Worm (Caenorhabditis elegans) whole organism, midembryonic: ENCODE measurements around the gene Y37D8A.5.

Source experiments
- T22C8.4 ChIP-seq: fragments of 200-800 bp; sonication (Bioruptor generic); IDR thresholded peaks from 2 replicates; pipeline ENCODE4 v1.3.6; 2022; ENCODE audit warnings: missing genetic modification characterization, missing compliant biosample characterization
- cog-1 ChIP-seq: sonication (generic microtip); optimal IDR thresholded peaks from 2 replicates; lab custom pipeline; 2016; ENCODE audit warnings: missing genetic modification characterization, missing compliant biosample characterization
- flt-1 ChIP-seq: fragments of 200-800 bp; sonication (Bioruptor generic); IDR thresholded peaks from 2 replicates; pipeline ENCODE4 v1.3.6; 2022; ENCODE audit warnings: missing genetic modification characterization, missing compliant biosample characterization
- klf-2 ChIP-seq: fragments of 200-800 bp; sonication (Bioruptor generic); conservative IDR thresholded peaks from 2 replicates; pipeline ENCODE4 v1.3.6; 2022; ENCODE audit warnings: missing genetic modification reagents, missing genetic modification characterization, missing compliant biosample characterization
- ref-1 ChIP-seq: fragments of 200-800 bp; sonication (Bioruptor generic); conservative IDR thresholded peaks from 2 replicates; pipeline ENCODE4 v1.3.6; 2022; ENCODE audit warnings: missing genetic modification reagents, missing genetic modification characterization, missing compliant biosample characterization
- tab-1 ChIP-seq: fragments of 200-800 bp; sonication (Bioruptor generic); IDR thresholded peaks from 2 replicates; pipeline ENCODE4 v1.3.6; 2022; ENCODE audit warnings: missing genetic modification characterization, missing compliant biosample characterization
- ztf-23 ChIP-seq: fragments of 200-800 bp; sonication (Bioruptor generic); IDR thresholded peaks from 2 replicates; pipeline ENCODE4 v1.3.6; 2022; ENCODE audit warnings: missing genetic modification reagents, missing genetic modification characterization, missing compliant biosample characterization

ce11 chrIII:12841328-12841727, 14.0 kb downstream of the Y37D8A.5 start:
- TF ChIP-seq T22C8.4 (GFP tag; lab: Robert Waterston, UW) (no peak), tab-1 (GFP tag; lab: Robert Waterston, UW) (no peak), flt-1 (no peak), klf-2 (GFP tag; lab: Robert Waterston, UW) (no peak), ref-1 (GFP tag; lab: Robert Waterston, UW) (no peak), ztf-23 (GFP tag; lab: Robert Waterston, UW) (no peak), cog-1 (tag; lab: Kevin White, UChicago) (no peak)
